Worm (Caenorhabditis elegans) whole organism, L4 larva: ENCODE data around the gene Y17G7B.8.

Experiments
- F26F4.8 ChIP-seq: fragments of 200-800 bp; sonication (Bioruptor generic); conservative IDR thresholded peaks from 2 replicates; pipeline ENCODE4 v1.3.6; 2022; ENCODE audit warnings: missing genetic modification characterization, missing compliant biosample characterization
- F37D6.2 ChIP-seq: sonication (generic microtip); optimal IDR thresholded peaks from 2 replicates; lab custom pipeline; 2016; ENCODE audit warnings: mild to moderate bottlenecking, missing genetic modification characterization, missing compliant biosample characterization
- F44E2.7 ChIP-seq: fragments of 200-800 bp; sonication (Bioruptor generic); IDR thresholded peaks from 2 replicates; pipeline ENCODE4 v2.1.2; 2022; ENCODE audit warnings: missing genetic modification characterization, missing compliant biosample characterization
- F49E8.2 ChIP-seq: sonication (generic microtip); optimal IDR thresholded peaks from 2 replicates; lab custom pipeline; 2016; ENCODE audit warnings: missing compliant biosample characterization, mild to moderate bottlenecking, missing genetic modification characterization, borderline replicate concordance
- R02D3.7 ChIP-seq: fragments of 150-350 bp; sonication (generic microtip); optimal IDR thresholded peaks from 3 replicates; lab custom pipeline; 2014; ENCODE audit warnings: missing biosample characterization, missing genetic modification characterization
- T20F7.1 ChIP-seq: fragments of 200-800 bp; sonication (Bioruptor generic); optimal IDR thresholded peaks from 2 replicates; lab custom pipeline; 2018; ENCODE audit warnings: mild to moderate bottlenecking, missing genetic modification characterization, missing compliant biosample characterization
- T26A8.4 ChIP-seq: fragments of 200-800 bp; sonication (Bioruptor generic); IDR thresholded peaks from 2 replicates; pipeline ENCODE4 v1.3.6; 2022; ENCODE audit warnings: missing genetic modification characterization, missing compliant biosample characterization
- Y5F2A.4 ChIP-seq: fragments of 200-800 bp; sonication (Bioruptor generic); optimal IDR thresholded peaks from 2 replicates; lab custom pipeline; 2018; ENCODE audit warnings: mild to moderate bottlenecking, missing genetic modification characterization, missing compliant biosample characterization
- ZK337.2 ChIP-seq: fragments of 200-800 bp; sonication (Bioruptor generic); IDR thresholded peaks from 2 replicates; pipeline ENCODE4 v1.3.6; 2022; ENCODE audit warnings: missing genetic modification reagents, missing genetic modification characterization, missing compliant biosample characterization
- aha-1 ChIP-seq: fragments of 150-350 bp; peaks from one replicate; lab custom pipeline; 2014; ENCODE audit warnings: missing biosample characterization, missing genetic modification characterization
- arid-1 ChIP-seq: fragments of 200-800 bp; sonication (Bioruptor generic); conservative IDR thresholded peaks from 2 replicates; pipeline ENCODE4 v1.3.6; 2022; ENCODE audit warnings: missing genetic modification reagents, missing genetic modification characterization, missing compliant biosample characterization
- ceh-28 ChIP-seq: fragments of 150-350 bp; optimal IDR thresholded peaks from 2 replicates; lab custom pipeline; 2014; ENCODE audit warnings: missing biosample characterization, missing genetic modification reagents, missing genetic modification characterization
- ceh-44 ChIP-seq: fragments of 200-800 bp; sonication (Bioruptor generic); IDR thresholded peaks from 2 replicates; pipeline ENCODE4 v1.3.6; 2022; ENCODE audit warnings: missing genetic modification reagents, missing genetic modification characterization, missing compliant biosample characterization
- ceh-62 ChIP-seq: sonication (generic microtip); optimal IDR thresholded peaks from 2 replicates; lab custom pipeline; 2017; ENCODE audit warnings: missing biosample characterization, missing genetic modification characterization
- daf-12 ChIP-seq: fragments of 150-350 bp; optimal IDR thresholded peaks from 2 replicates; lab custom pipeline; 2014; ENCODE audit warnings: missing biosample characterization, missing genetic modification reagents, missing genetic modification characterization
- daf-16 ChIP-seq, 3 experiments: sonication (generic microtip); optimal IDR thresholded peaks; 2 replicates each; lab custom pipeline; 2016 to 2017; ENCODE audit warnings: missing genetic modification characterization in 3 of 3, missing genetic modification reagents in 3 of 3, mild to moderate bottlenecking in 2 of 3, missing compliant biosample characterization in 2 of 3, missing biosample characterization in 1 of 3, moderate library complexity in 1 of 3
- daf-19 ChIP-seq: fragments of 200-800 bp; sonication (Bioruptor generic); conservative IDR thresholded peaks from 2 replicates; pipeline ENCODE4 v1.3.6; 2022; ENCODE audit warnings: missing genetic modification characterization, missing compliant biosample characterization
- dmd-6 ChIP-seq: fragments of 200-800 bp; sonication (Bioruptor generic); IDR thresholded peaks from 2 replicates; pipeline ENCODE4 v1.3.6; 2022; ENCODE audit warnings: missing genetic modification reagents, missing genetic modification characterization, missing compliant biosample characterization
- duxl-1 ChIP-seq: sonication (generic microtip); optimal IDR thresholded peaks from 2 replicates; lab custom pipeline; 2016; ENCODE audit warnings: mild to moderate bottlenecking, missing genetic modification characterization, moderate library complexity, missing compliant biosample characterization; ENCODE audit not compliant: poor library complexity
- egl-27 ChIP-seq: sonication (generic microtip); optimal IDR thresholded peaks from 3 replicates; lab custom pipeline; 2017; ENCODE audit warnings: missing biosample characterization, missing genetic modification reagents, missing genetic modification characterization
- egl-43 ChIP-seq: fragments of 200-800 bp; sonication (Bioruptor generic); IDR thresholded peaks from 2 replicates; pipeline ENCODE4 v1.3.6; 2022; ENCODE audit warnings: missing genetic modification reagents, missing genetic modification characterization, missing compliant biosample characterization
- hif-1 ChIP-seq, 2 experiments: sonication (generic microtip); optimal IDR thresholded peaks; 2 replicates each; lab custom pipeline; 2016 to 2017; ENCODE audit warnings: missing compliant biosample characterization in 2 of 2, missing genetic modification characterization in 2 of 2, missing genetic modification reagents in 2 of 2, missing genotype in 2 of 2, mild to moderate bottlenecking in 1 of 2
- hlh-30 ChIP-seq: sonication (generic microtip); optimal IDR thresholded peaks from 2 replicates; lab custom pipeline; 2017; ENCODE audit warnings: antibody characterized with exemption, mild to moderate bottlenecking, missing genetic modification characterization, missing compliant biosample characterization; ENCODE audit not compliant: insufficient read depth
- jun-1 ChIP-seq: fragments of 150-350 bp; optimal IDR thresholded peaks from 2 replicates; lab custom pipeline; 2014; ENCODE audit warnings: missing biosample characterization, missing genetic modification reagents, missing genetic modification characterization
- lin-1 ChIP-seq: fragments of 200-800 bp; sonication (Bioruptor generic); IDR thresholded peaks from 2 replicates; pipeline ENCODE4 v1.3.6; 2022; ENCODE audit warnings: missing genetic modification reagents, missing genetic modification characterization, missing compliant biosample characterization
- lin-15B ChIP-seq: fragments of 150-350 bp; sonication (generic microtip); optimal IDR thresholded peaks from 3 replicates; lab custom pipeline; 2014; ENCODE audit warnings: missing biosample characterization, missing genetic modification characterization
- lin-38 ChIP-seq: fragments of 200-800 bp; sonication (Bioruptor generic); IDR thresholded peaks from 2 replicates; pipeline ENCODE4 v1.3.6; 2022; ENCODE audit warnings: missing genetic modification reagents, missing genetic modification characterization, missing compliant biosample characterization
- madf-5 ChIP-seq, 2 experiments: fragments of 200-800 bp; sonication (Bioruptor generic); IDR thresholded peaks; 2 replicates each; pipeline ENCODE4 v1.3.6; 2022; ENCODE audit warnings: missing compliant biosample characterization in 2 of 2, missing genetic modification characterization in 2 of 2
- mes-2 ChIP-seq: sonication (generic microtip); optimal IDR thresholded peaks from 2 replicates; lab custom pipeline; 2016; ENCODE audit warnings: missing genotype, mild to moderate bottlenecking, missing genetic modification characterization, missing compliant biosample characterization; ENCODE audit not compliant: poor library complexity, severe bottlenecking
- mxl-2 ChIP-seq: fragments of 200-800 bp; sonication (Bioruptor generic); conservative IDR thresholded peaks from 2 replicates; pipeline ENCODE4 v1.3.6; 2022; ENCODE audit warnings: missing genetic modification reagents, missing genetic modification characterization, missing compliant biosample characterization
- nhr-10 ChIP-seq: fragments of 150-350 bp; optimal IDR thresholded peaks from 2 replicates; lab custom pipeline; 2014; ENCODE audit warnings: missing biosample characterization, missing genetic modification characterization
- nhr-11 ChIP-seq: fragments of 150-350 bp; optimal IDR thresholded peaks from 2 replicates; lab custom pipeline; 2014; ENCODE audit warnings: missing biosample characterization, missing genetic modification characterization
- nhr-111 ChIP-seq: fragments of 200-800 bp; sonication (Bioruptor generic); optimal IDR thresholded peaks from 2 replicates; lab custom pipeline; 2018; ENCODE audit warnings: mild to moderate bottlenecking, missing genetic modification characterization, missing compliant biosample characterization
- nhr-42 ChIP-seq: fragments of 200-800 bp; sonication (Bioruptor generic); IDR thresholded peaks from 2 replicates; pipeline ENCODE4 v1.3.6; 2022; ENCODE audit warnings: missing genetic modification characterization, missing compliant biosample characterization
- nhr-6 ChIP-seq: fragments of 150-350 bp; optimal IDR thresholded peaks from 2 replicates; lab custom pipeline; 2014; ENCODE audit warnings: missing biosample characterization, missing genetic modification characterization
- php-3 ChIP-seq: fragments of 200-800 bp; sonication (Bioruptor generic); IDR thresholded peaks from 2 replicates; pipeline ENCODE4 v1.3.6; 2022; ENCODE audit warnings: missing genetic modification reagents, missing genetic modification characterization, missing compliant biosample characterization
- rbr-2 ChIP-seq: sonication (generic microtip); optimal IDR thresholded peaks from 2 replicates; lab custom pipeline; 2016; ENCODE audit warnings: missing genotype, missing genetic modification characterization, missing compliant biosample characterization
- saeg-2 ChIP-seq: fragments of 200-800 bp; sonication (Bioruptor generic); IDR thresholded peaks from 2 replicates; pipeline ENCODE4 v1.3.6; 2022; ENCODE audit warnings: missing genetic modification reagents, missing genetic modification characterization, missing compliant biosample characterization
- set-16 ChIP-seq: fragments of 200-800 bp; sonication (Bioruptor generic); IDR thresholded peaks from 2 replicates; pipeline ENCODE4 v1.3.6; 2022; ENCODE audit warnings: missing genetic modification reagents, missing genetic modification characterization, missing compliant biosample characterization
- snpc-1.2 ChIP-seq: fragments of 200-800 bp; sonication (Bioruptor generic); IDR thresholded peaks from 2 replicates; pipeline ENCODE4 v1.3.6; 2022; ENCODE audit warnings: missing genetic modification reagents, missing genetic modification characterization, missing compliant biosample characterization
- unc-130 ChIP-seq: sonication (generic microtip); optimal IDR thresholded peaks from 2 replicates; lab custom pipeline; 2016; ENCODE audit warnings: missing genetic modification reagents, missing genetic modification characterization, missing compliant biosample characterization
- zag-1 ChIP-seq: fragments of 150-350 bp; optimal IDR thresholded peaks from 2 replicates; lab custom pipeline; 2014; ENCODE audit warnings: missing biosample characterization, missing genetic modification characterization
- zip-11 ChIP-seq: fragments of 200-800 bp; sonication (Bioruptor generic); IDR thresholded peaks from 2 replicates; pipeline ENCODE4 v1.3.6; 2022; ENCODE audit warnings: missing genetic modification characterization, missing compliant biosample characterization

Y17G7B.8 gene

DNA sequence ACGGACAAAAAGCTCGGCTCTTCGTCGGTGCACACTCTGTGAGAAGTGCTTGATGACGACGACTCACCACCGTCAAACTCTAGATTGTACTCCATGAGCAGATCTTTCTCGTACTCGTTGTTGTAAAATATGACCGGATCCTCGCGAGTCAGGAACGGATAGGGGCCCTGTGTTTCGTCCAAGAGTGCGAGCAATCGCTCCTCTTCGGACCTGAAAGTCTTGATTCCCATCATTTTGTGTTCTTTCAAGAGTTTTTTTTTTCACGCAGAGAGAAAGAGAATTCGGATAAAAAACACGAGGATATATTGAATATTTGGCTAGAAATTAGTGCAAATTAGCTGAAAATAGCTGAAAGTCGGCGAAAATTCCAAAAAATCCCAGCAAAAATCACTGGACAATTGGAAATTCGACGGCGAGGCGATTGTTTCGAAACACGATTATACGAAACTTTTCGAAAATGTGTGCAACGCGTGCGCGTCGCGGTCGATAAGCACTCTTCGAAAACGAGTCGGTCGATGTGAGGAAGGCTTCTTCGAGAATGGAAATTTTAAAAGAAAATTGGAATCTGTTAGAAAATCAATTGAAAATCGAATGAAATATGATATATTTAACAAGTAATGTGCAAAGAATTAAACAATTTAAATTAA lies 48.0 kb downstream of the Y17G7B.8 start, which contains the start of the genes ash-2 and Y17G7B.20:
TSS of gene ash-2 (plus strand) at position 390 of the 647 bp plus-strand sequence.
TSS of gene Y17G7B.20 (minus strand) at position 396 of the 647 bp plus-strand sequence.
- TF ChIP-seq snpc-1.2 (GFP tag; lab: Robert Waterston, UW), result 0 out of 2 replicates have a peak, but pooled peaks have one; percentile 16
- no peak for TF ChIP-seq daf-12
- peak; percentile 59 for TF ChIP-seq mes-2 (tag; lab: Kevin White, UChicago)
- peak; percentile 96 for TF ChIP-seq aha-1
- TF ChIP-seq nhr-42, result no peak
- peak; percentile 5 for TF ChIP-seq jun-1
- TF ChIP-seq dmd-6 (GFP tag; lab: Robert Waterston, UW), result peak; percentile 7; the same call in 1 of the 2 replicates
- TF ChIP-seq arid-1, result 0 out of 2 replicates have a peak, but pooled peaks have one; percentile 14
- TF ChIP-seq nhr-11 (tag; lab: Kevin White, UChicago), result no peak

DNA sequence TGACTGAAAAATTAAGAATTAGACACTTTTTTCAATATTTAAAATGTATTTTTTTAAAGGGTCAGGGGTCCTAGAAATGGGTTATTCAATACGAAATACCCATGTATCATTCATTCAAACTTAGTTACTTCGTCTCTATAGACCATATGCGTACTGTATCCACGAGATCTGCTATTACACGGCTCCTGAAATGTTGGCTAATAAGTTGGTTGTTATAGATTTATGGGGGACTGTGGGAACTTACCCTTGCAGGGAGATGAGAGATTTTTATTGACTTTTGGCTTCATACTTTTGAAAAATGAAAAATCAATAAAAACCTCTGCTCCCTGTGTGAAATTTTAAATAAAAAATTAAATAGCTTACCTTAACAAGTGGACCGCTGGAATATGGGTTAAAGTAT lies 48.6 kb downstream of the Y17G7B.8 start:
- 0 out of 2 replicates have a peak, but pooled peaks have one; percentile 20 for TF ChIP-seq nhr-42
- peak; percentile 13 for TF ChIP-seq ceh-28 (tag; lab: Kevin White, UChicago)
- no peak for TF ChIP-seq duxl-1 (tag; lab: Kevin White, UChicago)
- TF ChIP-seq daf-19 (GFP tag; lab: Robert Waterston, UW), result peak; percentile 47; the same call in 1 of the 2 replicates

DNA sequence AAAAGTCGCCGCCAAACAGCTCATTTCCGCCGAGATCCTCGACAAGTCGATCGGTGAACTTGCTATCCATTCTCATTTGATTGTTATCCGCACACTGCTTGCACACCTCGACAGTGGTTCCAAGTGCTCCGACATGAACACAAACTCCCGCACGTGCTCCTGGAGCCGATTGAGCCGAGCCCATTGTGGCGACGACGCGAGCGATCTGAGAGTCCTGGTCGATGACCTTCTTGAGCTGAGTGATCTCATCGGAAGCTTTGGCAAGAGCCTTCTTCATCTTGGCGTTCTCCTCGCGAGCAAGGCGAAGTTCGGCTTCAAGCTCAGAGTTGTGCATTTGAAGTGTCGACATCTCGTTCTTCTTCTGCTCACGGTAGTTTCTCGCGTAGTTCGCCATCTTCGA lies 49.1 kb downstream of the Y17G7B.8 start:
- TF ChIP-seq F49E8.2 (tag; lab: Kevin White, UChicago) (no peak), F37D6.2 (tag; lab: Kevin White, UChicago) (no peak), rbr-2 (tag; lab: Kevin White, UChicago) (no peak), madf-5 (GFP tag; IDR thresholded peaks at IDR 0.05; lab: Robert Waterston, UW) (no peak), T26A8.4 (0 out of 2 replicates have a peak, but pooled peaks have one; percentile 46), nhr-111 (GFP tag; lab: Kevin White, UChicago) (no peak), aha-1 (peak; percentile 32), ZK337.2 (0 out of 2 replicates have a peak, but pooled peaks have one; percentile 5), nhr-10 (tag; lab: Kevin White, UChicago) (no peak), egl-43 (GFP tag; lab: Robert Waterston, UW) (no peak), set-16 (GFP tag; lab: Robert Waterston, UW) (peak; percentile 85), ceh-44 (GFP tag; lab: Robert Waterston, UW) (no peak), hlh-30 (tag; lab: Kevin White, UChicago) (no peak), F26F4.8 (no peak)

DNA sequence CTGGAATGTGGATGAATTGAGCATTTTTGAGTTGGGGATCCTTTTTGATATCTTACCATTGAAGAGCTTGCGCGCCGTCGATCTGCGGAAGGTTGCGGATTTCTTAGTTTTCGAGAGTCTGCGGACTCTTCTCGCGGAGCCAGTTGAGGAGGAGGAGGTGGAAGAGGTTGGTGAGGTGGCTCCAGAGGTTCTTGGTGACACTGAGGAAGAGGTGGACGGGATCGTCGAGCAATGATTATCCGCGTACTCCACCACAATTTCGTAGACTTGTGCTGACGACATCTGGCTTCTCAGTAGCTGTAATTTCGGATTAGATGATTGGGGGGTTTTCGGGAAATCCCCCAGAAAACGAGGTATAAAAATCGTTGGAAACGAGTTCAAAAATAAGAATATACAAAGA lies 50.2 kb downstream of the Y17G7B.8 start, which contains the start of gene Y17G7B.21:
TSS of gene Y17G7B.21 (minus strand) at position 299 of the 400 bp plus-strand sequence.
- TF ChIP-seq egl-43 (GFP tag; lab: Robert Waterston, UW) (no peak), php-3 (GFP tag; lab: Robert Waterston, UW) (no peak), nhr-6 (tag; lab: Kevin White, UChicago) (no peak), Y5F2A.4 (GFP tag; lab: Kevin White, UChicago) (peak; percentile 56), lin-15B (tag; lab: Kevin White, UChicago) (no peak), F44E2.7 (GFP tag; lab: Robert Waterston, UW) (no peak), unc-130 (GFP tag; lab: Kevin White, UChicago) (no peak), egl-27 (tag; lab: Kevin White, UChicago) (no peak), ceh-28 (tag; lab: Kevin White, UChicago) (no peak), lin-38 (GFP tag; lab: Robert Waterston, UW) (peak; percentile 78), zag-1 (tag; lab: Kevin White, UChicago) (no peak), mxl-2 (0 out of 2 replicates have a peak, but pooled peaks have one; percentile 23), daf-16 (GFP tag; optimal IDR thresholded peaks at IDR 0.05; lab: Kevin White, UChicago) (peak in 1 of 2 experiments; percentile 4), daf-16 (tag; optimal IDR thresholded peaks at IDR 0.05; lab: Kevin White, UChicago) (no peak), R02D3.7 (no peak), dmd-6 (GFP tag; lab: Robert Waterston, UW) (no peak), zip-11 (GFP tag; lab: Robert Waterston, UW) (no peak), T26A8.4 (0 out of 2 replicates have a peak, but pooled peaks have one; percentile 42), lin-1 (GFP tag; lab: Robert Waterston, UW) (no peak), ceh-62 (tag; lab: Kevin White, UChicago) (no peak), saeg-2 (GFP tag; lab: Robert Waterston, UW) (no peak), hif-1 (tag; optimal IDR thresholded peaks at IDR 0.05; lab: Kevin White, UChicago) (no peak), duxl-1 (tag; lab: Kevin White, UChicago) (no peak), T20F7.1 (no peak)
